Fruit fly (Drosophila melanogaster): ENCODE data around the gene brk.

dm6 chrX:7337975-7338374 lies 30.2 kb downstream of the brk start:
- no peak for TF ChIP-seq Sox102F (GFP tag; optimal IDR thresholded peaks at IDR 0.05)
- TF ChIP-seq lz (GFP tag; optimal IDR thresholded peaks at IDR 0.05) = no peak
- TF ChIP-seq CG8632 (GFP tag; optimal IDR thresholded peaks at IDR 0.05) = no peak
- no peak for TF ChIP-seq Lpt (GFP tag; optimal IDR thresholded peaks at IDR 0.05)
- TF ChIP-seq CG6808 (GFP tag; optimal IDR thresholded peaks at IDR 0.05) = no peak
- no peak for TF ChIP-seq Eip78C (GFP tag)
- no peak for TF ChIP-seq CG9139 (GFP tag; optimal IDR thresholded peaks at IDR 0.05)
- no peak for TF ChIP-seq CG31627 (GFP tag; optimal IDR thresholded peaks at IDR 0.05)
- no peak for TF ChIP-seq Ets21C (GFP tag; optimal IDR thresholded peaks at IDR 0.05)
- no peak for TF ChIP-seq eg (GFP tag; IDR thresholded peaks at IDR 0.05)
- no peak for TF ChIP-seq Hr39 (GFP tag; optimal IDR thresholded peaks at IDR 0.05)
- no peak for TF ChIP-seq Hr4 (GFP tag; optimal IDR thresholded peaks at IDR 0.05)
- no peak for TF ChIP-seq dsx (GFP tag; optimal IDR thresholded peaks at IDR 0.05; ENCODE audit: poor library complexity, severe bottlenecking)

All from whole organism, prepupa.